Worm (Caenorhabditis elegans) whole organism, L4 larva: ENCODE results near the gene Y43B11AL.1.

ENCODE experiments used
- F10B5.3 ChIP-seq: sonication (generic microtip); optimal IDR thresholded peaks from 2 replicates; lab custom pipeline; 2016; ENCODE audit warnings: mild to moderate bottlenecking, missing genetic modification characterization, missing compliant biosample characterization
- F26F4.8 ChIP-seq: fragments of 200-800 bp; sonication (Bioruptor generic); conservative IDR thresholded peaks from 2 replicates; pipeline ENCODE4 v1.3.6; 2022; ENCODE audit warnings: missing genetic modification characterization, missing compliant biosample characterization
- F37D6.2 ChIP-seq: sonication (generic microtip); optimal IDR thresholded peaks from 2 replicates; lab custom pipeline; 2016; ENCODE audit warnings: mild to moderate bottlenecking, missing genetic modification characterization, missing compliant biosample characterization
- F44E2.7 ChIP-seq: fragments of 200-800 bp; sonication (Bioruptor generic); IDR thresholded peaks from 2 replicates; pipeline ENCODE4 v2.1.2; 2022; ENCODE audit warnings: missing genetic modification characterization, missing compliant biosample characterization
- F49E8.2 ChIP-seq: sonication (generic microtip); optimal IDR thresholded peaks from 2 replicates; lab custom pipeline; 2016; ENCODE audit warnings: missing compliant biosample characterization, mild to moderate bottlenecking, missing genetic modification characterization, borderline replicate concordance
- Y48G9A.11 ChIP-seq: fragments of 200-800 bp; sonication (Bioruptor generic); IDR thresholded peaks from 2 replicates; pipeline ENCODE4 v1.3.6; 2022; ENCODE audit warnings: missing genetic modification reagents, missing genetic modification characterization, missing compliant biosample characterization
- Y5F2A.4 ChIP-seq: fragments of 200-800 bp; sonication (Bioruptor generic); optimal IDR thresholded peaks from 2 replicates; lab custom pipeline; 2018; ENCODE audit warnings: mild to moderate bottlenecking, missing genetic modification characterization, missing compliant biosample characterization
- arid-1 ChIP-seq: fragments of 200-800 bp; sonication (Bioruptor generic); conservative IDR thresholded peaks from 2 replicates; pipeline ENCODE4 v1.3.6; 2022; ENCODE audit warnings: missing genetic modification reagents, missing genetic modification characterization, missing compliant biosample characterization
- ceh-44 ChIP-seq: fragments of 200-800 bp; sonication (Bioruptor generic); IDR thresholded peaks from 2 replicates; pipeline ENCODE4 v1.3.6; 2022; ENCODE audit warnings: missing genetic modification reagents, missing genetic modification characterization, missing compliant biosample characterization
- ces-1 ChIP-seq: fragments of 150-350 bp; sonication (generic microtip); optimal IDR thresholded peaks from 4 replicates; lab custom pipeline; 2014; ENCODE audit warnings: missing biosample characterization, missing genetic modification reagents, missing genetic modification characterization
- cey-2 ChIP-seq: sonication (generic microtip); optimal IDR thresholded peaks from 3 replicates; lab custom pipeline; 2017; ENCODE audit warnings: missing genetic modification characterization, mild to moderate bottlenecking, missing compliant biosample characterization, antibody characterized with exemption, borderline replicate concordance; ENCODE audit not compliant: insufficient read depth
- daf-16 ChIP-seq, 3 experiments: sonication (generic microtip); optimal IDR thresholded peaks; 2 replicates each; lab custom pipeline; 2016 to 2017; ENCODE audit warnings: missing genetic modification characterization in 3 of 3, missing genetic modification reagents in 3 of 3, mild to moderate bottlenecking in 2 of 3, missing compliant biosample characterization in 2 of 3, missing biosample characterization in 1 of 3, moderate library complexity in 1 of 3
- daf-8 ChIP-seq: fragments of 200-800 bp; sonication (Bioruptor generic); IDR thresholded peaks from 2 replicates; pipeline ENCODE4 v1.3.6; 2022; ENCODE audit warnings: missing genetic modification characterization, missing compliant biosample characterization
- dmd-6 ChIP-seq: fragments of 200-800 bp; sonication (Bioruptor generic); IDR thresholded peaks from 2 replicates; pipeline ENCODE4 v1.3.6; 2022; ENCODE audit warnings: missing genetic modification reagents, missing genetic modification characterization, missing compliant biosample characterization
- dmd-8 ChIP-seq: fragments of 200-800 bp; sonication (Bioruptor generic); IDR thresholded peaks from 2 replicates; pipeline ENCODE4 v1.3.6; 2022; ENCODE audit warnings: missing genetic modification characterization, missing compliant biosample characterization
- dpl-1 ChIP-seq: fragments of 150-350 bp; optimal IDR thresholded peaks from 2 replicates; lab custom pipeline; 2014; ENCODE audit warnings: missing biosample characterization, missing genetic modification reagents, missing genetic modification characterization
- egl-27 ChIP-seq: sonication (generic microtip); optimal IDR thresholded peaks from 3 replicates; lab custom pipeline; 2017; ENCODE audit warnings: missing biosample characterization, missing genetic modification reagents, missing genetic modification characterization
- gei-8 ChIP-seq: fragments of 200-800 bp; sonication (Bioruptor generic); optimal IDR thresholded peaks from 2 replicates; lab custom pipeline; 2018; ENCODE audit warnings: mild to moderate bottlenecking, missing genetic modification characterization, missing compliant biosample characterization
- hlh-11 ChIP-seq: fragments of 200-800 bp; sonication (Bioruptor generic); optimal IDR thresholded peaks from 2 replicates; lab custom pipeline; 2018; ENCODE audit warnings: mild to moderate bottlenecking, missing genetic modification characterization, missing compliant biosample characterization
- hmg-1.1 ChIP-seq: fragments of 200-800 bp; sonication (Bioruptor generic); IDR thresholded peaks from 2 replicates; pipeline ENCODE4 v1.3.6; 2022; ENCODE audit warnings: missing genetic modification reagents, missing genetic modification characterization, missing compliant biosample characterization
- jun-1 ChIP-seq: fragments of 150-350 bp; optimal IDR thresholded peaks from 2 replicates; lab custom pipeline; 2014; ENCODE audit warnings: missing biosample characterization, missing genetic modification reagents, missing genetic modification characterization
- lim-7 ChIP-seq: fragments of 200-800 bp; sonication (Bioruptor generic); IDR thresholded peaks from 2 replicates; pipeline ENCODE4 v1.3.6; 2022; ENCODE audit warnings: missing genetic modification characterization, missing compliant biosample characterization
- lin-15B ChIP-seq: fragments of 150-350 bp; sonication (generic microtip); optimal IDR thresholded peaks from 3 replicates; lab custom pipeline; 2014; ENCODE audit warnings: missing biosample characterization, missing genetic modification characterization
- lin-38 ChIP-seq: fragments of 200-800 bp; sonication (Bioruptor generic); IDR thresholded peaks from 2 replicates; pipeline ENCODE4 v1.3.6; 2022; ENCODE audit warnings: missing genetic modification reagents, missing genetic modification characterization, missing compliant biosample characterization
- lir-3 ChIP-seq: sonication (generic microtip); optimal IDR thresholded peaks from 2 replicates; lab custom pipeline; 2016; ENCODE audit warnings: mild to moderate bottlenecking, missing genetic modification characterization, missing compliant biosample characterization
- lsy-2 ChIP-seq, 2 experiments: fragments of 150-350 bp in 1 of 2; sonication (generic microtip) in 1 of 2; optimal IDR thresholded peaks; 2 replicates each; lab custom pipeline; 2014 to 2017; ENCODE audit warnings: missing biosample characterization in 2 of 2, missing genetic modification characterization in 2 of 2
- madf-9 ChIP-seq: fragments of 200-800 bp; sonication (Bioruptor generic); conservative IDR thresholded peaks from 2 replicates; pipeline ENCODE4 v1.3.6; 2022; ENCODE audit warnings: missing genetic modification reagents, missing genetic modification characterization, missing compliant biosample characterization
- mdt-29 ChIP-seq: fragments of 200-800 bp; sonication (Bioruptor generic); IDR thresholded peaks from 2 replicates; pipeline ENCODE4 v1.3.6; 2022; ENCODE audit warnings: missing genetic modification reagents, missing genetic modification characterization, missing compliant biosample characterization
- mes-2 ChIP-seq: sonication (generic microtip); optimal IDR thresholded peaks from 2 replicates; lab custom pipeline; 2016; ENCODE audit warnings: missing genotype, mild to moderate bottlenecking, missing genetic modification characterization, missing compliant biosample characterization; ENCODE audit not compliant: poor library complexity, severe bottlenecking
- mxl-3 ChIP-seq: fragments of 200-800 bp; sonication (Bioruptor generic); optimal IDR thresholded peaks from 2 replicates; lab custom pipeline; 2018; ENCODE audit warnings: mild to moderate bottlenecking, missing genetic modification characterization, missing compliant biosample characterization
- nhr-11 ChIP-seq: fragments of 150-350 bp; optimal IDR thresholded peaks from 2 replicates; lab custom pipeline; 2014; ENCODE audit warnings: missing biosample characterization, missing genetic modification characterization
- nhr-111 ChIP-seq: fragments of 200-800 bp; sonication (Bioruptor generic); optimal IDR thresholded peaks from 2 replicates; lab custom pipeline; 2018; ENCODE audit warnings: mild to moderate bottlenecking, missing genetic modification characterization, missing compliant biosample characterization
- nhr-28 ChIP-seq: fragments of 150-350 bp; optimal IDR thresholded peaks from 2 replicates; lab custom pipeline; 2014; ENCODE audit warnings: missing biosample characterization, missing genetic modification characterization
- nhr-41 ChIP-seq: fragments of 200-800 bp; sonication (Bioruptor generic); IDR thresholded peaks from 2 replicates; pipeline ENCODE4 v1.3.6; 2022; ENCODE audit warnings: missing genetic modification reagents, missing genetic modification characterization, missing compliant biosample characterization
- nhr-48 ChIP-seq: sonication (generic microtip); optimal IDR thresholded peaks from 2 replicates; lab custom pipeline; 2016; ENCODE audit warnings: mild to moderate bottlenecking, missing genetic modification characterization, missing compliant biosample characterization
- nhr-6 ChIP-seq: fragments of 150-350 bp; optimal IDR thresholded peaks from 2 replicates; lab custom pipeline; 2014; ENCODE audit warnings: missing biosample characterization, missing genetic modification characterization
- pha-4 ChIP-seq, 2 experiments: fragments of 150-350 bp in 1 of 2; fragments of 200-800 bp in 1 of 2; sonication (Bioruptor generic) in 1 of 2; IDR thresholded peaks in 1 of 2; optimal IDR thresholded peaks in 1 of 2; 2 replicates each; pipeline versions ENCODE4 v1.3.6 to Lab custom; 2014 to 2022; ENCODE audit warnings: missing genetic modification characterization in 2 of 2, missing genetic modification reagents in 2 of 2, missing biosample characterization in 1 of 2, missing compliant biosample characterization in 1 of 2
- rbr-2 ChIP-seq: sonication (generic microtip); optimal IDR thresholded peaks from 2 replicates; lab custom pipeline; 2016; ENCODE audit warnings: missing genotype, missing genetic modification characterization, missing compliant biosample characterization
- set-16 ChIP-seq: fragments of 200-800 bp; sonication (Bioruptor generic); IDR thresholded peaks from 2 replicates; pipeline ENCODE4 v1.3.6; 2022; ENCODE audit warnings: missing genetic modification reagents, missing genetic modification characterization, missing compliant biosample characterization
- spr-1 ChIP-seq: sonication (generic microtip); optimal IDR thresholded peaks from 2 replicates; lab custom pipeline; 2016; ENCODE audit warnings: mild to moderate bottlenecking, missing genetic modification characterization, missing compliant biosample characterization
- spr-3 ChIP-seq: fragments of 200-800 bp; sonication (Bioruptor generic); optimal IDR thresholded peaks from 2 replicates; lab custom pipeline; 2018; ENCODE audit warnings: mild to moderate bottlenecking, missing genetic modification characterization, missing compliant biosample characterization
- tra-1 ChIP-seq: fragments of 200-800 bp; sonication (Bioruptor generic); IDR thresholded peaks from 2 replicates; pipeline ENCODE4 v1.3.6; 2022; ENCODE audit warnings: missing genetic modification reagents, missing genetic modification characterization, missing compliant biosample characterization
- unc-130 ChIP-seq: sonication (generic microtip); optimal IDR thresholded peaks from 2 replicates; lab custom pipeline; 2016; ENCODE audit warnings: missing genetic modification reagents, missing genetic modification characterization, missing compliant biosample characterization
- unc-39 ChIP-seq: sonication (generic microtip); optimal IDR thresholded peaks from 2 replicates; lab custom pipeline; 2017; ENCODE audit warnings: missing biosample characterization, missing genetic modification characterization
- unc-62 ChIP-seq, 3 experiments: fragments of 150-350 bp in 1 of 3; sonication (generic microtip); optimal IDR thresholded peaks in 2 of 3; peaks in 1 of 3; 1 replicate in 1 of 3; 2 replicates in 2 of 3; lab custom pipeline; 2014 to 2017; ENCODE audit warnings: missing biosample characterization in 3 of 3, missing genetic modification characterization in 3 of 3, missing genetic modification reagents in 3 of 3, missing genotype in 1 of 3
- vab-7 ChIP-seq: fragments of 200-800 bp; sonication (Bioruptor generic); IDR thresholded peaks from 2 replicates; pipeline ENCODE4 v1.3.6; 2022; ENCODE audit warnings: missing genetic modification reagents, missing genetic modification characterization, missing compliant biosample characterization
- zag-1 ChIP-seq: fragments of 150-350 bp; optimal IDR thresholded peaks from 2 replicates; lab custom pipeline; 2014; ENCODE audit warnings: missing biosample characterization, missing genetic modification characterization
- zfp-2 ChIP-seq: sonication (generic microtip); optimal IDR thresholded peaks from 2 replicates; lab custom pipeline; 2016; ENCODE audit warnings: mild to moderate bottlenecking, missing genetic modification characterization, missing compliant biosample characterization
- ztf-11 ChIP-seq: fragments of 150-350 bp; optimal IDR thresholded peaks from 2 replicates; lab custom pipeline; 2014; ENCODE audit warnings: missing biosample characterization, missing genetic modification characterization
- ztf-7 ChIP-seq: fragments of 150-350 bp; optimal IDR thresholded peaks from 2 replicates; lab custom pipeline; 2014; ENCODE audit warnings: missing biosample characterization, missing genetic modification characterization

The Y43B11AL.1 gene

ce11 chrIV:7099377-7099776 is 34.3 kb downstream of the Y43B11AL.1 start:
- TF ChIP-seq gei-8 (GFP tag; lab: Kevin White, UChicago) = no peak
- no peak for TF ChIP-seq unc-130 (GFP tag; lab: Kevin White, UChicago)
- no peak for TF ChIP-seq lim-7 (GFP tag; lab: Robert Waterston, UW)
- TF ChIP-seq ces-1 (GFP tag; lab: Kevin White, UChicago) = no peak
- TF ChIP-seq Y5F2A.4 = no peak
- no peak for TF ChIP-seq arid-1 (GFP tag; lab: Robert Waterston, UW)
- TF ChIP-seq egl-27 (tag; lab: Kevin White, UChicago) = no peak
- no peak for TF ChIP-seq vab-7 (GFP tag; lab: Robert Waterston, UW)
- TF ChIP-seq lin-15B (tag; lab: Kevin White, UChicago) = no peak
- TF ChIP-seq F10B5.3 = no peak
- TF ChIP-seq daf-16 (GFP tag; optimal IDR thresholded peaks at IDR 0.05; lab: Kevin White, UChicago) = peak in 1 of 2 experiments; percentile 90
- peak; percentile 58 for TF ChIP-seq daf-16 (tag; optimal IDR thresholded peaks at IDR 0.05; lab: Kevin White, UChicago)
- no peak for TF ChIP-seq dmd-8 (GFP tag; lab: Robert Waterston, UW)
- no peak for TF ChIP-seq ztf-11
- no peak for TF ChIP-seq mdt-29 (GFP tag; lab: Robert Waterston, UW)
- peak; percentile 73 for TF ChIP-seq hlh-11 (tag; lab: Kevin White, UChicago)
- TF ChIP-seq nhr-41 (GFP tag; lab: Robert Waterston, UW) = no peak
- no peak for TF ChIP-seq zfp-2
- TF ChIP-seq zag-1 (tag; lab: Kevin White, UChicago) = no peak
- TF ChIP-seq spr-3 (GFP tag; lab: Kevin White, UChicago) = no peak
- peak; percentile 31; the same call in 1 of the 2 replicates for TF ChIP-seq hmg-1.1 (GFP tag; lab: Robert Waterston, UW)
- 0 out of 2 replicates have a peak, but pooled peaks have one; percentile 17 for TF ChIP-seq tra-1 (GFP tag; lab: Robert Waterston, UW)
- no peak for TF ChIP-seq ceh-44 (GFP tag; lab: Robert Waterston, UW)
- TF ChIP-seq jun-1 (tag; lab: Kevin White, UChicago) = no peak
- TF ChIP-seq daf-8 = no peak
- TF ChIP-seq madf-9 (GFP tag; lab: Robert Waterston, UW) = no peak
- no peak for TF ChIP-seq cey-2 (tag; lab: Kevin White, UChicago)
- no peak for TF ChIP-seq nhr-48
- no peak for TF ChIP-seq F26F4.8
- TF ChIP-seq lin-38 = no peak
- TF ChIP-seq mxl-3 = no peak
- no peak for TF ChIP-seq pha-4 (GFP tag; IDR thresholded peaks at IDR 0.05; lab: Robert Waterston, UW)
- TF ChIP-seq pha-4 (tag; optimal IDR thresholded peaks at IDR 0.05; lab: Kevin White, UChicago) = peak; percentile 10
- no peak for TF ChIP-seq spr-1 (tag; lab: Kevin White, UChicago)
- TF ChIP-seq dpl-1 (GFP tag; lab: Kevin White, UChicago) = no peak
- TF ChIP-seq nhr-28 = peak; percentile 8
- TF ChIP-seq lir-3 (tag; lab: Kevin White, UChicago) = no peak
- TF ChIP-seq dmd-6 = peak; percentile 20; the same call in 1 of the 2 replicates
- no peak for TF ChIP-seq nhr-111 (GFP tag; lab: Kevin White, UChicago)
- no peak for TF ChIP-seq unc-39 (tag; lab: Kevin White, UChicago)
- no peak for TF ChIP-seq rbr-2 (tag; lab: Kevin White, UChicago)
- no peak for TF ChIP-seq set-16
- peak in 1 of 2 experiments; percentile 34 for TF ChIP-seq lsy-2 (tag; optimal IDR thresholded peaks at IDR 0.05; lab: Kevin White, UChicago)
- TF ChIP-seq nhr-6 (tag; lab: Kevin White, UChicago) = no peak
- peak; percentile 55 for TF ChIP-seq mes-2 (tag; lab: Kevin White, UChicago)
- TF ChIP-seq unc-62 (GFP tag; optimal IDR thresholded peaks at IDR 0.05 in 1 of 2; lab: Kevin White, UChicago) = peak in 1 of 2 experiments; percentile 38
- TF ChIP-seq unc-62 (tag; optimal IDR thresholded peaks at IDR 0.05; lab: Kevin White, UChicago) = no peak
- TF ChIP-seq ztf-7 (tag; lab: Kevin White, UChicago) = no peak
- TF ChIP-seq nhr-11 (tag; lab: Kevin White, UChicago) = peak; percentile 37
- no peak for TF ChIP-seq F49E8.2
- no peak for TF ChIP-seq F37D6.2 (tag; lab: Kevin White, UChicago)
- TF ChIP-seq F44E2.7 = no peak
- no peak for TF ChIP-seq Y48G9A.11 (GFP tag; lab: Robert Waterston, UW)
